Worm (Caenorhabditis elegans) whole organism, L4 larva: ENCODE results near the gene EEED8.18.

Experiments used
- D1046.2 ChIP-seq: fragments of 200-800 bp; sonication (Bioruptor generic); IDR thresholded peaks from 2 replicates; pipeline ENCODE4 v1.3.6; 2022; ENCODE audit warnings: missing genetic modification characterization, missing compliant biosample characterization
- F37D6.2 ChIP-seq: sonication (generic microtip); optimal IDR thresholded peaks from 2 replicates; lab custom pipeline; 2016; ENCODE audit warnings: mild to moderate bottlenecking, missing genetic modification characterization, missing compliant biosample characterization
- R02D3.7 ChIP-seq: fragments of 150-350 bp; sonication (generic microtip); optimal IDR thresholded peaks from 3 replicates; lab custom pipeline; 2014; ENCODE audit warnings: missing biosample characterization, missing genetic modification characterization
- T20F7.1 ChIP-seq: fragments of 200-800 bp; sonication (Bioruptor generic); optimal IDR thresholded peaks from 2 replicates; lab custom pipeline; 2018; ENCODE audit warnings: mild to moderate bottlenecking, missing genetic modification characterization, missing compliant biosample characterization
- Y75B8A.6 ChIP-seq: fragments of 200-800 bp; sonication (Bioruptor generic); IDR thresholded peaks from 2 replicates; pipeline ENCODE4 v1.3.6; 2022; ENCODE audit warnings: missing genetic modification reagents, missing genetic modification characterization, missing compliant biosample characterization
- ZK337.2 ChIP-seq: fragments of 200-800 bp; sonication (Bioruptor generic); IDR thresholded peaks from 2 replicates; pipeline ENCODE4 v1.3.6; 2022; ENCODE audit warnings: missing genetic modification reagents, missing genetic modification characterization, missing compliant biosample characterization
- aha-1 ChIP-seq: fragments of 150-350 bp; peaks from one replicate; lab custom pipeline; 2014; ENCODE audit warnings: missing biosample characterization, missing genetic modification characterization
- ama-1 ChIP-seq: fragments of 150-350 bp; optimal IDR thresholded peaks from 2 replicates; lab custom pipeline; 2014; ENCODE audit warnings: inconsistent platforms, mixed read lengths
- ceh-20 ChIP-seq: fragments of 200-800 bp; sonication (Bioruptor generic); IDR thresholded peaks from 2 replicates; pipeline ENCODE4 v1.3.6; 2022; ENCODE audit warnings: missing genetic modification reagents, missing genetic modification characterization, missing compliant biosample characterization
- ceh-32 ChIP-seq: sonication (generic microtip); optimal IDR thresholded peaks from 2 replicates; lab custom pipeline; 2016; ENCODE audit warnings: mild to moderate bottlenecking, missing genetic modification characterization, missing compliant biosample characterization; ENCODE audit not compliant: poor library complexity
- ctbp-1 ChIP-seq: fragments of 200-800 bp; sonication (Bioruptor generic); IDR thresholded peaks from 2 replicates; pipeline ENCODE4 v1.3.6; 2022; ENCODE audit warnings: missing genetic modification reagents, missing genetic modification characterization, missing compliant biosample characterization
- daf-16 ChIP-seq, 3 experiments: sonication (generic microtip); optimal IDR thresholded peaks; 2 replicates each; lab custom pipeline; 2016 to 2017; ENCODE audit warnings: missing genetic modification characterization in 3 of 3, missing genetic modification reagents in 3 of 3, mild to moderate bottlenecking in 2 of 3, missing compliant biosample characterization in 2 of 3, missing biosample characterization in 1 of 3, moderate library complexity in 1 of 3
- dmd-9 ChIP-seq: fragments of 200-800 bp; sonication (Bioruptor generic); IDR thresholded peaks from 2 replicates; pipeline ENCODE4 v1.3.6; 2022; ENCODE audit warnings: missing genetic modification reagents, missing genetic modification characterization, missing compliant biosample characterization
- dpl-1 ChIP-seq: fragments of 150-350 bp; optimal IDR thresholded peaks from 2 replicates; lab custom pipeline; 2014; ENCODE audit warnings: missing biosample characterization, missing genetic modification reagents, missing genetic modification characterization
- duxl-1 ChIP-seq: sonication (generic microtip); optimal IDR thresholded peaks from 2 replicates; lab custom pipeline; 2016; ENCODE audit warnings: mild to moderate bottlenecking, missing genetic modification characterization, moderate library complexity, missing compliant biosample characterization; ENCODE audit not compliant: poor library complexity
- egl-43 ChIP-seq: fragments of 200-800 bp; sonication (Bioruptor generic); IDR thresholded peaks from 2 replicates; pipeline ENCODE4 v1.3.6; 2022; ENCODE audit warnings: missing genetic modification reagents, missing genetic modification characterization, missing compliant biosample characterization
- hif-1 ChIP-seq, 2 experiments: sonication (generic microtip); optimal IDR thresholded peaks; 2 replicates each; lab custom pipeline; 2016 to 2017; ENCODE audit warnings: missing compliant biosample characterization in 2 of 2, missing genetic modification characterization in 2 of 2, missing genetic modification reagents in 2 of 2, missing genotype in 2 of 2, mild to moderate bottlenecking in 1 of 2
- hlh-30 ChIP-seq: sonication (generic microtip); optimal IDR thresholded peaks from 2 replicates; lab custom pipeline; 2017; ENCODE audit warnings: antibody characterized with exemption, mild to moderate bottlenecking, missing genetic modification characterization, missing compliant biosample characterization; ENCODE audit not compliant: insufficient read depth
- hmg-1.1 ChIP-seq: fragments of 200-800 bp; sonication (Bioruptor generic); IDR thresholded peaks from 2 replicates; pipeline ENCODE4 v1.3.6; 2022; ENCODE audit warnings: missing genetic modification reagents, missing genetic modification characterization, missing compliant biosample characterization
- jun-1 ChIP-seq: fragments of 150-350 bp; optimal IDR thresholded peaks from 2 replicates; lab custom pipeline; 2014; ENCODE audit warnings: missing biosample characterization, missing genetic modification reagents, missing genetic modification characterization
- lin-13 ChIP-seq: fragments of 150-350 bp; optimal IDR thresholded peaks from 2 replicates; lab custom pipeline; 2014; ENCODE audit warnings: missing biosample characterization, missing genetic modification reagents, missing genetic modification characterization
- lin-15B ChIP-seq: fragments of 150-350 bp; sonication (generic microtip); optimal IDR thresholded peaks from 3 replicates; lab custom pipeline; 2014; ENCODE audit warnings: missing biosample characterization, missing genetic modification characterization
- lin-38 ChIP-seq: fragments of 200-800 bp; sonication (Bioruptor generic); IDR thresholded peaks from 2 replicates; pipeline ENCODE4 v1.3.6; 2022; ENCODE audit warnings: missing genetic modification reagents, missing genetic modification characterization, missing compliant biosample characterization
- lir-3 ChIP-seq: sonication (generic microtip); optimal IDR thresholded peaks from 2 replicates; lab custom pipeline; 2016; ENCODE audit warnings: mild to moderate bottlenecking, missing genetic modification characterization, missing compliant biosample characterization
- lsy-2 ChIP-seq, 2 experiments: fragments of 150-350 bp in 1 of 2; sonication (generic microtip) in 1 of 2; optimal IDR thresholded peaks; 2 replicates each; lab custom pipeline; 2014 to 2017; ENCODE audit warnings: missing biosample characterization in 2 of 2, missing genetic modification characterization in 2 of 2
- mep-1 ChIP-seq: fragments of 150-350 bp; sonication (generic microtip); optimal IDR thresholded peaks from 3 replicates; lab custom pipeline; 2014; ENCODE audit warnings: missing biosample characterization, missing genetic modification characterization
- mes-2 ChIP-seq: sonication (generic microtip); optimal IDR thresholded peaks from 2 replicates; lab custom pipeline; 2016; ENCODE audit warnings: missing genotype, mild to moderate bottlenecking, missing genetic modification characterization, missing compliant biosample characterization; ENCODE audit not compliant: poor library complexity, severe bottlenecking
- mxl-3 ChIP-seq: fragments of 200-800 bp; sonication (Bioruptor generic); optimal IDR thresholded peaks from 2 replicates; lab custom pipeline; 2018; ENCODE audit warnings: mild to moderate bottlenecking, missing genetic modification characterization, missing compliant biosample characterization
- nhr-102 ChIP-seq: sonication (generic microtip); optimal IDR thresholded peaks from 2 replicates; lab custom pipeline; 2016; ENCODE audit warnings: mild to moderate bottlenecking, missing genetic modification characterization, moderate library complexity, missing compliant biosample characterization
- nhr-11 ChIP-seq: fragments of 150-350 bp; optimal IDR thresholded peaks from 2 replicates; lab custom pipeline; 2014; ENCODE audit warnings: missing biosample characterization, missing genetic modification characterization
- nhr-25 ChIP-seq: sonication (generic microtip); optimal IDR thresholded peaks from 2 replicates; lab custom pipeline; 2017; ENCODE audit warnings: missing genetic modification characterization, mild to moderate bottlenecking, missing compliant biosample characterization, antibody characterized with exemption, moderate library complexity, borderline replicate concordance; ENCODE audit not compliant: insufficient read depth
- nhr-28 ChIP-seq: fragments of 150-350 bp; optimal IDR thresholded peaks from 2 replicates; lab custom pipeline; 2014; ENCODE audit warnings: missing biosample characterization, missing genetic modification characterization
- nhr-48 ChIP-seq: sonication (generic microtip); optimal IDR thresholded peaks from 2 replicates; lab custom pipeline; 2016; ENCODE audit warnings: mild to moderate bottlenecking, missing genetic modification characterization, missing compliant biosample characterization
- nhr-77 ChIP-seq: fragments of 150-350 bp; optimal IDR thresholded peaks from 2 replicates; lab custom pipeline; 2014; ENCODE audit warnings: missing biosample characterization, missing genetic modification characterization
- snpc-1.2 ChIP-seq: fragments of 200-800 bp; sonication (Bioruptor generic); IDR thresholded peaks from 2 replicates; pipeline ENCODE4 v1.3.6; 2022; ENCODE audit warnings: missing genetic modification reagents, missing genetic modification characterization, missing compliant biosample characterization
- spr-1 ChIP-seq: sonication (generic microtip); optimal IDR thresholded peaks from 2 replicates; lab custom pipeline; 2016; ENCODE audit warnings: mild to moderate bottlenecking, missing genetic modification characterization, missing compliant biosample characterization
- spr-3 ChIP-seq: fragments of 200-800 bp; sonication (Bioruptor generic); optimal IDR thresholded peaks from 2 replicates; lab custom pipeline; 2018; ENCODE audit warnings: mild to moderate bottlenecking, missing genetic modification characterization, missing compliant biosample characterization
- tag-97 ChIP-seq: fragments of 200-800 bp; sonication (Bioruptor generic); IDR thresholded peaks from 2 replicates; pipeline ENCODE4 v1.3.6; 2022; ENCODE audit warnings: missing genetic modification characterization, missing compliant biosample characterization
- tra-1 ChIP-seq: fragments of 200-800 bp; sonication (Bioruptor generic); IDR thresholded peaks from 2 replicates; pipeline ENCODE4 v1.3.6; 2022; ENCODE audit warnings: missing genetic modification reagents, missing genetic modification characterization, missing compliant biosample characterization
- unc-62 ChIP-seq, 3 experiments: fragments of 150-350 bp in 1 of 3; sonication (generic microtip); optimal IDR thresholded peaks in 2 of 3; peaks in 1 of 3; 1 replicate in 1 of 3; 2 replicates in 2 of 3; lab custom pipeline; 2014 to 2017; ENCODE audit warnings: missing biosample characterization in 3 of 3, missing genetic modification characterization in 3 of 3, missing genetic modification reagents in 3 of 3, missing genotype in 1 of 3
- zfp-2 ChIP-seq: sonication (generic microtip); optimal IDR thresholded peaks from 2 replicates; lab custom pipeline; 2016; ENCODE audit warnings: mild to moderate bottlenecking, missing genetic modification characterization, missing compliant biosample characterization
- zfp-3 ChIP-seq: fragments of 200-800 bp; sonication (Bioruptor generic); conservative IDR thresholded peaks from 2 replicates; pipeline ENCODE4 v1.3.6; 2022; ENCODE audit warnings: missing genetic modification reagents, missing genetic modification characterization, missing compliant biosample characterization
- ztf-7 ChIP-seq: fragments of 150-350 bp; optimal IDR thresholded peaks from 2 replicates; lab custom pipeline; 2014; ENCODE audit warnings: missing biosample characterization, missing genetic modification characterization

Gene EEED8.18

ce11 chrII:5389831-5390323 lies 22.5 kb downstream of the EEED8.18 start, which contains the start of gene ndx-6 (continued):
- TF ChIP-seq nhr-102 (tag; lab: Kevin White, UChicago) (peak; percentile 74), lin-15B (tag; lab: Kevin White, UChicago) (peak; percentile 22), snpc-1.2 (GFP tag; lab: Robert Waterston, UW) (no peak), aha-1 (tag; lab: Kevin White, UChicago) (peak; percentile 42), nhr-77 (tag; lab: Kevin White, UChicago) (peak; percentile 88), nhr-48 (tag; lab: Kevin White, UChicago) (peak; percentile 67), tag-97 (GFP tag; lab: Robert Waterston, UW) (no peak), R02D3.7 (tag; lab: Kevin White, UChicago) (no peak), lsy-2 (tag; optimal IDR thresholded peaks at IDR 0.05; lab: Kevin White, UChicago) (peak; percentile 73 to 94), zfp-2 (tag; lab: Kevin White, UChicago) (no peak), lir-3 (tag; lab: Kevin White, UChicago) (no peak), egl-43 (GFP tag; lab: Robert Waterston, UW) (peak; percentile 24; the same call in 1 of the 2 replicates), T20F7.1 (GFP tag; lab: Kevin White, UChicago) (peak; percentile 83), unc-62 (GFP tag; optimal IDR thresholded peaks at IDR 0.05 in 1 of 2; lab: Kevin White, UChicago) (peak in 1 of 2 experiments; percentile 89), unc-62 (tag; optimal IDR thresholded peaks at IDR 0.05; lab: Kevin White, UChicago) (no peak), hmg-1.1 (GFP tag; lab: Robert Waterston, UW) (peak; percentile 71), hif-1 (tag; optimal IDR thresholded peaks at IDR 0.05; lab: Kevin White, UChicago) (peak in 1 of 2 experiments; percentile 43), mes-2 (tag; lab: Kevin White, UChicago) (peak; percentile 91), lin-13 (GFP tag; lab: Kevin White, UChicago) (peak; percentile 64), nhr-25 (tag; lab: Kevin White, UChicago) (peak; percentile 76), duxl-1 (tag; lab: Kevin White, UChicago) (peak; percentile 51), ama-1 (peak; percentile 55), ceh-20 (GFP tag; lab: Robert Waterston, UW) (peak; percentile 58; the same call in 1 of the 2 replicates), daf-16 (GFP tag; optimal IDR thresholded peaks at IDR 0.05; lab: Kevin White, UChicago) (no peak), daf-16 (tag; optimal IDR thresholded peaks at IDR 0.05; lab: Kevin White, UChicago) (peak; percentile 47), ZK337.2 (no peak), spr-3 (peak; percentile 18), spr-1 (tag; lab: Kevin White, UChicago) (peak; percentile 66), ceh-32 (tag; lab: Kevin White, UChicago) (no peak), mxl-3 (peak; percentile 57), D1046.2 (GFP tag; lab: Robert Waterston, UW) (no peak), dmd-9 (GFP tag; lab: Robert Waterston, UW) (0 out of 2 replicates have a peak, but pooled peaks have one; percentile 42), nhr-28 (tag; lab: Kevin White, UChicago) (peak; percentile 49), ctbp-1 (GFP tag; lab: Robert Waterston, UW) (0 out of 2 replicates have a peak, but pooled peaks have one; percentile 23), lin-38 (GFP tag; lab: Robert Waterston, UW) (peak; percentile 86), dpl-1 (GFP tag; lab: Kevin White, UChicago) (peak; percentile 99), F37D6.2 (tag; lab: Kevin White, UChicago) (peak; percentile 31), zfp-3 (GFP tag; lab: Robert Waterston, UW) (peak; percentile 60; the same call in 1 of the 2 replicates), nhr-11 (tag; lab: Kevin White, UChicago) (peak; percentile 71), ztf-7 (peak; percentile 43), tra-1 (GFP tag; lab: Robert Waterston, UW) (no peak), hlh-30 (tag; lab: Kevin White, UChicago) (peak; percentile 66), Y75B8A.6 (GFP tag; lab: Robert Waterston, UW) (no peak), jun-1 (tag; lab: Kevin White, UChicago) (peak; percentile 26), mep-1 (tag; lab: Kevin White, UChicago) (peak; percentile 86)
